Worm (Caenorhabditis elegans) whole organism, L1 larva: ENCODE measurements around the gene str-211.
A peak's percentile ranks its signal among the peaks of the same experiment; 100 is the strongest.

ENCODE experiments used
- C04F5.9 ChIP-seq: sonication (generic microtip); optimal IDR thresholded peaks from 2 replicates; lab custom pipeline; 2016; ENCODE audit warnings: missing genetic modification characterization, missing compliant biosample characterization
- F16B12.6 ChIP-seq: fragments of 150-350 bp; optimal IDR thresholded peaks from 2 replicates; lab custom pipeline; 2014; ENCODE audit warnings: missing biosample characterization, missing genetic modification characterization
- aha-1 ChIP-seq: fragments of 150-350 bp; optimal IDR thresholded peaks from 2 replicates; lab custom pipeline; 2014; ENCODE audit warnings: missing biosample characterization, missing genetic modification characterization
- aly-2 ChIP-seq: fragments of 150-350 bp; optimal IDR thresholded peaks from 2 replicates; lab custom pipeline; 2014; ENCODE audit warnings: missing biosample characterization, missing genetic modification characterization
- ama-1 ChIP-seq: fragments of 150-350 bp; optimal IDR thresholded peaks from 2 replicates; lab custom pipeline; 2014
- blmp-1 ChIP-seq: fragments of 150-350 bp; optimal IDR thresholded peaks from 2 replicates; lab custom pipeline; 2014; ENCODE audit warnings: missing biosample characterization, missing genetic modification characterization
- dpl-1 ChIP-seq, 3 experiments: fragments of 150-350 bp in 2 of 3; sonication (generic microtip) in 1 of 3; optimal IDR thresholded peaks; 2 replicates each; lab custom pipeline; 2014 to 2017; ENCODE audit warnings: missing biosample characterization in 3 of 3, missing genetic modification characterization in 3 of 3, missing genetic modification reagents in 3 of 3
- efl-3 ChIP-seq: fragments of 200-800 bp; sonication (Bioruptor generic); optimal IDR thresholded peaks from 2 replicates; lab custom pipeline; 2018; ENCODE audit warnings: mild to moderate bottlenecking, missing genetic modification characterization, missing compliant biosample characterization
- elt-2 ChIP-seq: sonication (generic microtip); optimal IDR thresholded peaks from 2 replicates; lab custom pipeline; 2016; ENCODE audit warnings: missing genetic modification characterization, mild to moderate bottlenecking, inconsistent platforms, missing compliant biosample characterization, missing genetic modification reagents
- elt-3 ChIP-seq, 6 experiments: fragments of 150-350 bp in 1 of 6; sonication (generic microtip); optimal IDR thresholded peaks; 2 replicates each; lab custom pipeline; 2017 to 2018; ENCODE audit warnings: missing biosample characterization in 6 of 6, missing genetic modification characterization in 6 of 6, inconsistent platforms in 1 of 6
- ets-5 ChIP-seq: fragments of 200-800 bp; sonication (Bioruptor generic); IDR thresholded peaks from 2 replicates; pipeline ENCODE4 v1.3.6; 2022; ENCODE audit warnings: missing genetic modification characterization, missing compliant biosample characterization
- hlh-17 ChIP-seq: fragments of 200-800 bp; sonication (Bioruptor generic); optimal IDR thresholded peaks from 2 replicates; lab custom pipeline; 2018; ENCODE audit warnings: missing genetic modification characterization, mild to moderate bottlenecking, missing compliant biosample characterization, moderate library complexity, borderline replicate concordance
- hpl-2 ChIP-seq: fragments of 150-350 bp; optimal IDR thresholded peaks from 2 replicates; lab custom pipeline; 2014; ENCODE audit warnings: missing biosample characterization, missing genetic modification reagents, missing genetic modification characterization
- irx-1 ChIP-seq: sonication (generic microtip); optimal IDR thresholded peaks from 2 replicates; lab custom pipeline; 2016; ENCODE audit warnings: missing genetic modification characterization, missing compliant biosample characterization
- lin-14 ChIP-seq: fragments of 200-800 bp; sonication (Bioruptor generic); optimal IDR thresholded peaks from 2 replicates; lab custom pipeline; 2018; ENCODE audit warnings: mild to moderate bottlenecking, missing genetic modification characterization, moderate library complexity, missing compliant biosample characterization
- lin-15B ChIP-seq: fragments of 150-350 bp; sonication (generic microtip); optimal IDR thresholded peaks from 3 replicates; lab custom pipeline; 2014; ENCODE audit warnings: missing biosample characterization, missing genetic modification characterization
- lin-39 ChIP-seq: fragments of 150-350 bp; optimal IDR thresholded peaks from 2 replicates; lab custom pipeline; 2014; ENCODE audit warnings: missing biosample characterization, missing genetic modification reagents, missing genetic modification characterization
- mef-2 ChIP-seq: fragments of 150-350 bp; optimal IDR thresholded peaks from 2 replicates; lab custom pipeline; 2014; ENCODE audit warnings: missing biosample characterization, missing genetic modification characterization
- nhr-20 ChIP-seq: sonication (generic microtip); optimal IDR thresholded peaks from 2 replicates; lab custom pipeline; 2016; ENCODE audit warnings: mild to moderate bottlenecking, missing genetic modification characterization, missing compliant biosample characterization
- nhr-237 ChIP-seq: fragments of 150-350 bp; optimal IDR thresholded peaks from 2 replicates; lab custom pipeline; 2014; ENCODE audit warnings: missing biosample characterization, missing genetic modification characterization
- nhr-28 ChIP-seq: fragments of 150-350 bp; optimal IDR thresholded peaks from 2 replicates; lab custom pipeline; 2014; ENCODE audit warnings: missing biosample characterization, missing genetic modification characterization
- nhr-71 ChIP-seq: sonication (generic microtip); optimal IDR thresholded peaks from 2 replicates; lab custom pipeline; 2016; ENCODE audit warnings: mild to moderate bottlenecking, missing genetic modification characterization, moderate library complexity, missing compliant biosample characterization
- nhr-85 ChIP-seq: sonication (generic microtip); peaks from one replicate; lab custom pipeline; 2016; ENCODE audit warnings: missing genetic modification characterization, inconsistent platforms, missing compliant biosample characterization
- nhr-90 ChIP-seq: sonication (generic microtip); optimal IDR thresholded peaks from 2 replicates; lab custom pipeline; 2016; ENCODE audit warnings: mild to moderate bottlenecking, missing genetic modification characterization, missing compliant biosample characterization; ENCODE audit not compliant: poor library complexity
- pax-3 ChIP-seq: fragments of 200-800 bp; sonication (Bioruptor generic); optimal IDR thresholded peaks from 2 replicates; lab custom pipeline; 2018; ENCODE audit warnings: mild to moderate bottlenecking, missing genetic modification characterization, moderate library complexity, missing compliant biosample characterization
- skn-1 ChIP-seq: fragments of 150-350 bp; optimal IDR thresholded peaks from 2 replicates; lab custom pipeline; 2014; ENCODE audit warnings: missing biosample characterization, missing genetic modification characterization
- snu-23 ChIP-seq: sonication (generic microtip); optimal IDR thresholded peaks from 2 replicates; lab custom pipeline; 2016; ENCODE audit warnings: missing genetic modification characterization, missing compliant biosample characterization
- sup-37 ChIP-seq: fragments of 200-800 bp; sonication (Bioruptor generic); optimal IDR thresholded peaks from 2 replicates; lab custom pipeline; 2018; ENCODE audit warnings: mild to moderate bottlenecking, missing genetic modification characterization, missing compliant biosample characterization
- tbx-2 ChIP-seq: sonication (generic microtip); optimal IDR thresholded peaks from 2 replicates; lab custom pipeline; 2016; ENCODE audit warnings: missing genetic modification characterization, missing compliant biosample characterization
- tlp-1 ChIP-seq: fragments of 150-350 bp; optimal IDR thresholded peaks from 2 replicates; lab custom pipeline; 2014; ENCODE audit warnings: missing biosample characterization, missing genetic modification characterization
- zag-1 ChIP-seq: fragments of 150-350 bp; optimal IDR thresholded peaks from 2 replicates; lab custom pipeline; 2014; ENCODE audit warnings: missing biosample characterization, missing genetic modification characterization
- zip-4 ChIP-seq: fragments of 200-800 bp; sonication (Bioruptor generic); optimal IDR thresholded peaks from 2 replicates; lab custom pipeline; 2018; ENCODE audit warnings: mild to moderate bottlenecking, missing genetic modification characterization, moderate library complexity, missing compliant biosample characterization
- ztf-4 ChIP-seq: fragments of 150-350 bp; optimal IDR thresholded peaks from 2 replicates; lab custom pipeline; 2014; ENCODE audit warnings: missing biosample characterization, missing genetic modification characterization

str-211 gene

DNA sequence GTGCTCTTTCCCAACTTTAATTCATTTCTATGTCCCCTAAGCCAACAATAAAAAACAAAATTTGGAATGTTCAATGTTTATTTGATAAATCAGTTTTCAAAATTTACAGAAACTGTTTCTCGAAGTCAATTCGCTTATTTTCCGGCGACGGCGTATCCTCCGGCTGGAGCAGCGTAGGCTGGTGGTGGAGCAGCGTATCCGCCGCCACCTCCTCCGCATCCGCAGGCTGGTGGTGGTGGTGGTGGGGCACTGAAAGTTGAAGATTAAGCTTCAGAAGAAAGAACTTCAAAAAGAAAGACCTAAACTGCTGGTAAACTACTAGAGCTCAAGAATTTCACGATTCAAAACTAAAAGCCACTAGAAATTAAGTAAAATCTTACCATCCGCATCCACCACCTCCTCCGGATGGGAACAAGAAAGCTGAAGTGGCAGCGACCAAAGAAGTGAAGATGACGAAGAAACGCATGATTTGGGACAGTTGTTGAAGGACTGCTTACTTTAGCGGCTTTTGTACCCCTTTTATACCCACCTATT lies 26.0 kb downstream of the str-211 start, which contains the start of gene C02E7.7:
Gene C02E7.7, minus strand, starts transcription at position 484 of the 534 bp plus-strand sequence.
- TF ChIP-seq C04F5.9 (tag; lab: Kevin White, UChicago) = no peak

DNA sequence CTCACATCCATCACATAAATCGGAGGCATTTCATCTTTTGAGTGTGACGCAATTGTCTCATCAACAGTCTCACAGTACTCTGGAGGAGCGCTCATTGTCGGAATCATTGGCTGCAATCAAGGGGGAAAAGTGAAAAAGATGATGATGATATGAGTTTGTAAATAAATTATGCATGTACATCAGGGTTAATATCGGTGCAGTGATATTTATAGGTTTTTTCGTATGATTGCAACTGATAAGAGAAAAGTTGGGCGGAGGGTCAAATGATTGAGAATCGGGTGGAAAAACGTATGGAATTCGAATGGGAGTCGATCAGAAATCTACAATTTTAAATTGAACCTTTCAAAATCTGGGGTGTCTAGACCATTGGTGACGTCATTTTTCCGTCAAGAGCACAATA lies 29.2 kb downstream of the str-211 start, which contains the start of gene H23N18.6:
Gene H23N18.6, minus strand, starts transcription at position 201 of the 400 bp plus-strand sequence.
- peak; percentile 75 for TF ChIP-seq elt-2 (tag; lab: Kevin White, UChicago)
- peak; percentile 38 for TF ChIP-seq tlp-1 (tag; lab: Kevin White, UChicago)
- TF ChIP-seq ama-1 = no peak

DNA sequence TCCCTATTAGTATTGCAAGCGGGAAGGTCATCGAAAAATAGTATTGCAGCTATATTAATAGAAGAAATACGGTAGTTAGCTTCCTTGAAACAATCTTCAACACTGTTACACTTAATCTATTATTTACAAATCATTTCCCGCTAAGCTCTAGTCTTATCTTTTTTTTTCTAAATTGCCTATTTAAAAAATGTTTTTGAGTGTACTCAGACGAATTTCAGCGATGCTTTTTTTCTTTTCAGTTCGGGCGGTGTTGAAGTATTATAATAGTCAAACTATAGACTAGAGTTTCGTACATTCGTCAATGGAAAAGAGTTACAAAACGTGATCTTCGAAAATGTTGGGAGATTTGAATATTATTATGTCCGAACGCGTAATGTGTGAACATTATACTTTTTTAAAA lies 30.3 kb downstream of the str-211 start:
- no peak for TF ChIP-seq zip-4 (GFP tag; lab: Kevin White, UChicago)
- TF ChIP-seq pax-3 (tag; lab: Kevin White, UChicago) = no peak
- no peak for TF ChIP-seq aha-1 (tag; lab: Kevin White, UChicago)
- TF ChIP-seq efl-3 (GFP tag; lab: Kevin White, UChicago) = no peak
- TF ChIP-seq irx-1 (tag; lab: Kevin White, UChicago) = no peak
- TF ChIP-seq ztf-4 (tag; lab: Kevin White, UChicago) = no peak
- TF ChIP-seq lin-15B = no peak
- no peak for TF ChIP-seq mef-2 (tag; lab: Kevin White, UChicago)
- no peak for TF ChIP-seq dpl-1 (GFP tag; optimal IDR thresholded peaks at IDR 0.05; lab: Kevin White, UChicago)
- TF ChIP-seq hlh-17 = no peak
- TF ChIP-seq nhr-20 (tag; lab: Kevin White, UChicago) = no peak
- TF ChIP-seq skn-1 (tag; lab: Kevin White, UChicago) = no peak
- no peak for TF ChIP-seq hpl-2 (GFP tag; lab: Kevin White, UChicago)
- no peak for TF ChIP-seq zag-1 (tag; lab: Kevin White, UChicago)
- no peak for TF ChIP-seq elt-3 (tag; optimal IDR thresholded peaks at IDR 0.05; lab: Kevin White, UChicago)
- TF ChIP-seq sup-37 (GFP tag; lab: Kevin White, UChicago) = no peak
- no peak for TF ChIP-seq aly-2 (tag; lab: Kevin White, UChicago)

DNA sequence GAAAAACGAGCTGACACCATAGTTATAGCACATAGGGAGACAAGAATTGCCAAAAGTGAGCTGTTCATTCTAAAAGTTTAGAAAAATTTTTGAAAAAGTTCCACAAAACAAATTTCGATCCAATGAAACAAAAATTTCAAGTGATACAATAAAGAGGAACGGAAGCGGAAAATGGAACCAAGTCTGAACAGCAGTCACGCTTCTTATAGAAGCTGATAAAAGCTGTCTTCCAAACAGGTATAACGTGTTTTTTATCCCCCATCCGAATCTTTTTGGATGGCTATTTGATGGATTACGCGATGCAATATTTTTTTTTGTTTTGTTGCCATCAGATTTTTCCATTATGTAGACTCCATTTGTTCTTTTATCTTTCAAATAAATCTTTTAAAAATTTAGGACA lies 31.8 kb downstream of the str-211 start, which contains the start of gene H23N18.5:
Gene H23N18.5, minus strand, starts transcription at position 69 of the 400 bp plus-strand sequence.
- no peak for TF ChIP-seq F16B12.6 (tag; lab: Kevin White, UChicago)
- TF ChIP-seq ztf-4 (tag; lab: Kevin White, UChicago) = peak; percentile 10
- peak; percentile 10 for TF ChIP-seq blmp-1
- TF ChIP-seq, all 84 proteins: peak for 2

DNA sequence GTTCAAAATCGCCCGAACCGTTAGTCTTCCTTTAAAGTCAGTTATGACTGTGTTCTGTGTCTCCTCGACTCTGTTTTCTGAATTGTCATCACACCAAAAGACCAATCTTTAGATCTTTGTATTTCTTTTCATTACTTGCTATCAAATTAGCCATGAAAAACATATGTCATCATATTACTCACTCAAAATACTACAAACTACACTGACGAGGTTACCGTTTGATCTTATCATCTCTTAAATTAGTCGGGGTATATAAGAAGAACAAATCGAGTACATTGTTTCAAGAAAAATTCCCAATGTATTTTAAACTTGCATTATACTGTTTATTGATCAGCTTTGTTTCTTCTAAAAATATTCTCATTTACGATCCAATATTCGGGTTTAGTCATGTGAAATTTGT lies 35.5 kb downstream of the str-211 start, which contains the start of gene ugt-13:
Gene ugt-13, plus strand, starts transcription at position 294 of the 400 bp plus-strand sequence.
- TF ChIP-seq nhr-28 (tag; lab: Kevin White, UChicago) = peak; percentile 23
- TF ChIP-seq nhr-90 (tag; lab: Kevin White, UChicago) = peak; percentile 35
- TF ChIP-seq lin-14 (GFP tag; lab: Kevin White, UChicago) = peak; percentile 41
- no peak for TF ChIP-seq lin-39 (tag; lab: Kevin White, UChicago)
- peak; percentile 90 for TF ChIP-seq nhr-85 (tag; lab: Kevin White, UChicago)
- no peak for TF ChIP-seq ets-5 (GFP tag; lab: Robert Waterston, UW)
- TF ChIP-seq nhr-237 (tag; lab: Kevin White, UChicago) = no peak
- TF ChIP-seq nhr-20 (tag; lab: Kevin White, UChicago) = peak; percentile 86
- peak; percentile 67 for TF ChIP-seq tbx-2 (tag; lab: Kevin White, UChicago)
- TF ChIP-seq skn-1 (tag; lab: Kevin White, UChicago) = peak; percentile 52
- TF ChIP-seq nhr-71 (tag; lab: Kevin White, UChicago) = peak; percentile 66
- TF ChIP-seq elt-3 (tag; optimal IDR thresholded peaks at IDR 0.05; lab: Kevin White, UChicago) = peak in 4 of 6 experiments; percentile 30 to 69 (median 49)
- peak; percentile 48 for TF ChIP-seq snu-23 (GFP tag; lab: Kevin White, UChicago)
